Fruit fly (Drosophila melanogaster): ENCODE data around the gene P5CDh1.

DNA sequence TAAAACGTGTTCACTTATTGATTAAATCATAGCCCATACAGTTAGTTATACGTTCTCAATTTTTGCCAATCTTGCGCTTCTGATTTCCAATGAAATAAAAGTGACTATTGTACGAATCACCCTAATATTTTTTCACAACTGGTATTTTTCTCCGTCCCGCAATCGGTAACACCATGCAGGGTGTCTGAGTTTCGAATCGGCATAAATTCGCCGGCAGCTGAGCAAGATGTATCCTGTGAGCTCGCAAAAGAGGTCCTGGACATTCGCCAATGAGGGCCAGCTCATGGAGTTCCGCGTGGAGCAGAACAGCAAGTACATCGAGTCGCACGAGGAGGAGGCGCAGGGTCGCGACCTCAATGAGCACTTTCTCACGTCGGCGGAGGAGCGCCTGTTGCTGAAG, 19.4 kb downstream of the P5CDh1 start, which contains the start of gene CycH:
- TF ChIP-seq insv (optimal IDR thresholded peaks at IDR 0.05) (no peak), Myc (optimal IDR thresholded peaks at IDR 0.05) (no peak)

All from Kc167 (cell line).